Worm (Caenorhabditis elegans): Measurements from ENCODE around the gene vha-13.

- TF ChIP-seq mdl-1 (tag; optimal IDR thresholded peaks at IDR 0.05) (no peak), egl-27 (tag; optimal IDR thresholded peaks at IDR 0.05) (no peak), alr-1 (tag; optimal IDR thresholded peaks at IDR 0.05) (no peak), unc-62 (GFP tag; optimal IDR thresholded peaks at IDR 0.05) (no peak), mab-5 (tag; optimal IDR thresholded peaks at IDR 0.05) (no peak), R02D3.7 (tag; optimal IDR thresholded peaks at IDR 0.05) (no peak), blmp-1 (tag; optimal IDR thresholded peaks at IDR 0.05; ENCODE audit: insufficient read depth) (no peak), lin-39 (tag; optimal IDR thresholded peaks at IDR 0.05) (no peak), ceh-16 (tag; optimal IDR thresholded peaks at IDR 0.05) (no peak), elt-1 (tag; optimal IDR thresholded peaks at IDR 0.05) (no peak), snpc-4 (tag; optimal IDR thresholded peaks at IDR 0.05) (no peak), fos-1 (tag; optimal IDR thresholded peaks at IDR 0.05) (no peak), zag-1 (tag; optimal IDR thresholded peaks at IDR 0.05) (no peak)
Observed at ce11 chrV:14333116-14333515, 18.4 kb upstream of the vha-13 start, which contains the start of gene srm-4.
